Worm (Caenorhabditis elegans) whole organism, young adult: ENCODE data around the gene slc-36.5.
"Not testable (repeated sequence)": the region's sequence is repeated elsewhere in the genome, so short reads cannot be mapped to it uniquely, and the experiment has no call there.

ENCODE experiments used
- B0261.1 ChIP-seq: sonication (generic microtip); optimal IDR thresholded peaks from 2 replicates; lab custom pipeline; 2016; ENCODE audit warnings: mild to moderate bottlenecking, missing genetic modification characterization, moderate library complexity, missing compliant biosample characterization
- F33H1.4 ChIP-seq: fragments of 200-800 bp; sonication (Bioruptor generic); IDR thresholded peaks from 2 replicates; pipeline ENCODE4 v1.3.6; 2022; ENCODE audit warnings: missing genetic modification reagents, missing genetic modification characterization, missing compliant biosample characterization
- F52B5.7 ChIP-seq: sonication (generic microtip); optimal IDR thresholded peaks from 2 replicates; lab custom pipeline; 2016; ENCODE audit warnings: mild to moderate bottlenecking, missing genetic modification characterization, missing compliant biosample characterization
- F57A8.1 ChIP-seq: fragments of 200-800 bp; sonication (Bioruptor generic); optimal IDR thresholded peaks from 2 replicates; lab custom pipeline; 2018; ENCODE audit warnings: mild to moderate bottlenecking, missing genetic modification characterization, moderate library complexity, missing compliant biosample characterization
- F57C9.4 ChIP-seq: sonication (generic microtip); optimal IDR thresholded peaks from 2 replicates; lab custom pipeline; 2017; ENCODE audit warnings: mild to moderate bottlenecking, missing genetic modification characterization, missing compliant biosample characterization
- akir-1 ChIP-seq: fragments of 200-800 bp; sonication (Bioruptor generic); optimal IDR thresholded peaks from 2 replicates; lab custom pipeline; 2018; ENCODE audit warnings: mild to moderate bottlenecking, missing genetic modification characterization, moderate library complexity, missing compliant biosample characterization
- ama-1 ChIP-seq, 3 experiments: fragments of 150-350 bp in 1 of 3; sonication (generic microtip) in 2 of 3; optimal IDR thresholded peaks; 2 replicates each; lab custom pipeline; 2014 to 2018; ENCODE audit warnings: missing biosample characterization in 2 of 3, missing genetic modification characterization in 2 of 3, missing genetic modification reagents in 2 of 3
- ccch-3 ChIP-seq: fragments of 200-800 bp; sonication (Bioruptor generic); optimal IDR thresholded peaks from 2 replicates; lab custom pipeline; 2018; ENCODE audit warnings: mild to moderate bottlenecking, missing genetic modification characterization, missing compliant biosample characterization
- ceh-27 ChIP-seq: fragments of 200-800 bp; sonication (Bioruptor generic); optimal IDR thresholded peaks from 2 replicates; lab custom pipeline; 2018; ENCODE audit warnings: mild to moderate bottlenecking, missing genetic modification characterization, moderate library complexity, missing compliant biosample characterization
- ceh-91 ChIP-seq: fragments of 200-800 bp; sonication (Bioruptor generic); IDR thresholded peaks from 2 replicates; pipeline ENCODE4 v1.3.6; 2022; ENCODE audit warnings: missing genetic modification reagents, missing genetic modification characterization, missing compliant biosample characterization
- die-1 ChIP-seq: sonication (generic microtip); optimal IDR thresholded peaks from 2 replicates; lab custom pipeline; 2016; ENCODE audit warnings: missing genotype, mild to moderate bottlenecking, missing genetic modification characterization, missing compliant biosample characterization
- dpff-1 ChIP-seq: sonication (generic microtip); optimal IDR thresholded peaks from 2 replicates; lab custom pipeline; 2017; ENCODE audit warnings: mild to moderate bottlenecking, missing genetic modification characterization, missing compliant biosample characterization
- dpl-1 ChIP-seq: fragments of 150-350 bp; optimal IDR thresholded peaks from 2 replicates; lab custom pipeline; 2014; ENCODE audit warnings: missing biosample characterization, missing genetic modification reagents, missing genetic modification characterization
- fkh-3 ChIP-seq: sonication (generic microtip); optimal IDR thresholded peaks from 2 replicates; lab custom pipeline; 2016; ENCODE audit warnings: mild to moderate bottlenecking, missing genetic modification characterization, missing compliant biosample characterization
- him-1 ChIP-seq: sonication (generic microtip); optimal IDR thresholded peaks from 2 replicates; lab custom pipeline; 2016; ENCODE audit warnings: missing genotype, missing genetic modification reagents, missing genetic modification characterization, missing compliant biosample characterization
- hmg-1.2 ChIP-seq: fragments of 200-800 bp; sonication (Bioruptor generic); IDR thresholded peaks from 2 replicates; pipeline ENCODE4 v1.3.6; 2022; ENCODE audit warnings: missing genetic modification reagents, missing genetic modification characterization, missing compliant biosample characterization
- hmg-20 ChIP-seq: fragments of 200-800 bp; sonication (Bioruptor generic); IDR thresholded peaks from 2 replicates; pipeline ENCODE4 v1.3.6; 2022; ENCODE audit warnings: missing genetic modification reagents, missing genetic modification characterization, missing compliant biosample characterization
- let-607 ChIP-seq, 2 experiments: fragments of 200-800 bp in 1 of 2; sonication (Bioruptor generic) in 1 of 2; sonication (generic microtip) in 1 of 2; optimal IDR thresholded peaks; 2 replicates each; lab custom pipeline; 2016 to 2018; ENCODE audit warnings: mild to moderate bottlenecking in 2 of 2, missing compliant biosample characterization in 2 of 2, missing genetic modification characterization in 2 of 2, moderate library complexity in 2 of 2, missing genotype in 1 of 2
- lin-40 ChIP-seq: sonication (generic microtip); optimal IDR thresholded peaks from 2 replicates; lab custom pipeline; 2016; ENCODE audit warnings: missing genetic modification characterization, mild to moderate bottlenecking, missing compliant biosample characterization, missing genotype, missing genetic modification reagents
- lin-54 ChIP-seq: fragments of 200-800 bp; sonication (Bioruptor generic); optimal IDR thresholded peaks from 2 replicates; lab custom pipeline; 2018; ENCODE audit warnings: mild to moderate bottlenecking, missing genetic modification characterization, missing compliant biosample characterization
- lir-1 ChIP-seq: fragments of 200-800 bp; sonication (Bioruptor generic); conservative IDR thresholded peaks from 2 replicates; pipeline ENCODE4 v1.3.6; 2022; ENCODE audit warnings: missing genetic modification reagents, missing genetic modification characterization, missing compliant biosample characterization
- lsl-1 ChIP-seq: fragments of 200-800 bp; sonication (Bioruptor generic); optimal IDR thresholded peaks from 2 replicates; lab custom pipeline; 2018; ENCODE audit warnings: mild to moderate bottlenecking, missing genetic modification characterization, moderate library complexity, missing compliant biosample characterization
- madf-10 ChIP-seq: sonication (generic microtip); optimal IDR thresholded peaks from 2 replicates; lab custom pipeline; 2016; ENCODE audit warnings: mild to moderate bottlenecking, missing genetic modification characterization, missing compliant biosample characterization
- madf-3 ChIP-seq: fragments of 200-800 bp; sonication (Bioruptor generic); IDR thresholded peaks from 2 replicates; pipeline ENCODE4 v1.3.6; 2022; ENCODE audit warnings: missing genetic modification reagents, missing genetic modification characterization, missing compliant biosample characterization
- mes-4 ChIP-seq: sonication (generic microtip); optimal IDR thresholded peaks from 2 replicates; lab custom pipeline; 2016; ENCODE audit warnings: missing genotype, missing genetic modification characterization, missing compliant biosample characterization
- mxl-1 ChIP-seq: sonication (generic microtip); optimal IDR thresholded peaks from 2 replicates; lab custom pipeline; 2016; ENCODE audit warnings: missing genetic modification characterization, missing compliant biosample characterization
- nfya-1 ChIP-seq: sonication (generic microtip); optimal IDR thresholded peaks from 2 replicates; lab custom pipeline; 2017; ENCODE audit warnings: antibody characterized with exemption, missing compliant biosample characterization, missing genetic modification characterization, borderline replicate concordance; ENCODE audit not compliant: insufficient read depth
- repo-1 ChIP-seq: sonication (generic microtip); optimal IDR thresholded peaks from 2 replicates; lab custom pipeline; 2017; ENCODE audit warnings: mild to moderate bottlenecking, missing genetic modification characterization, missing compliant biosample characterization
- rpc-1 ChIP-seq, 2 experiments: fragments of 150-350 bp in 1 of 2; sonication (generic microtip) in 1 of 2; optimal IDR thresholded peaks; 2 replicates each; lab custom pipeline; 2014 to 2018; ENCODE audit warnings: missing biosample characterization in 1 of 2, missing genetic modification characterization in 1 of 2, missing genetic modification reagents in 1 of 2, missing genotype in 1 of 2
- sea-2 ChIP-seq: fragments of 200-800 bp; sonication (Bioruptor generic); IDR thresholded peaks from 2 replicates; pipeline ENCODE4 v1.3.6; 2022; ENCODE audit warnings: missing genetic modification characterization, missing compliant biosample characterization
- somi-1 ChIP-seq: fragments of 200-800 bp; sonication (Bioruptor generic); optimal IDR thresholded peaks from 2 replicates; lab custom pipeline; 2018; ENCODE audit warnings: mild to moderate bottlenecking, missing genetic modification characterization, missing compliant biosample characterization

Gene slc-36.5

ce11 chrII:6913309-6913708 is 36.5 kb upstream of the slc-36.5 start, which contains the start of gene cyn-10 (continued):
- peak; percentile 11 for TF ChIP-seq madf-10 (tag; lab: Kevin White, UChicago)
- TF ChIP-seq ceh-27 = peak; percentile 85
- TF ChIP-seq B0261.1 (tag; lab: Kevin White, UChicago) = no peak
- peak; percentile 83 for TF ChIP-seq lir-1 (GFP tag; lab: Robert Waterston, UW)
- TF ChIP-seq die-1 (tag; lab: Kevin White, UChicago) = no peak
- TF ChIP-seq hmg-20 (GFP tag; lab: Robert Waterston, UW) = peak; percentile 79; the same call in 1 of the 2 replicates
- peak; percentile 69 for TF ChIP-seq ccch-3 (GFP tag; lab: Kevin White, UChicago)
- peak; percentile 20 for TF ChIP-seq akir-1 (GFP tag; lab: Kevin White, UChicago)
- TF ChIP-seq lsl-1 (GFP tag; lab: Kevin White, UChicago) = peak; percentile 38

- TF ChIP-seq dpff-1 (tag; lab: Kevin White, UChicago) (no peak), nfya-1 (tag; lab: Kevin White, UChicago) (no peak), ceh-91 (no peak), rpc-1 (optimal IDR thresholded peaks at IDR 0.05; lab: Kevin White, UChicago) (no peak), rpc-1 (tag; optimal IDR thresholded peaks at IDR 0.05; lab: Kevin White, UChicago) (no peak), somi-1 (GFP tag; lab: Kevin White, UChicago) (peak; percentile 46)
Measured at ce11 chrII:6909568-6910122, 32.8 kb upstream of the slc-36.5 start, which contains the start of gene asm-1. TSS of gene asm-1 (plus strand) at chrII:6910072.

- TF ChIP-seq hmg-1.2 (peak; percentile 42; the same call in 1 of the 2 replicates), F57C9.4 (tag; lab: Kevin White, UChicago) (no peak)
- TF ChIP-seq, all 124 proteins: peak for 1
Measured at ce11 chrII:6908689-6909088, 31.8 kb upstream of the slc-36.5 start.

- not testable (repeated sequence) for TF ChIP-seq sea-2 (GFP tag; lab: Robert Waterston, UW); repo-1; F52B5.7 (tag; lab: Kevin White, UChicago)
Measured at ce11 chrII:6907657-6908056, 30.8 kb upstream of the slc-36.5 start, which contains the start of gene B0252.3. TSS of gene B0252.3 (minus strand) at chrII:6907757.

- TF ChIP-seq lin-54 (no peak), F57A8.1 (GFP tag; lab: Kevin White, UChicago) (no peak), ceh-91 (no peak), F33H1.4 (no peak), him-1 (no peak), fkh-3 (tag; lab: Kevin White, UChicago) (no peak)
Measured at ce11 chrII:6901795-6902194, 24.9 kb upstream of the slc-36.5 start, which contains the start of gene psmd-9. TSS of gene psmd-9 (plus strand) at chrII:6902095.

- TF ChIP-seq let-607 (tag; optimal IDR thresholded peaks at IDR 0.05; lab: Kevin White, UChicago) (no peak), dpl-1 (no peak), ama-1 (optimal IDR thresholded peaks at IDR 0.05; lab: Kevin White, UChicago) (no peak), ama-1 (GFP tag; optimal IDR thresholded peaks at IDR 0.05; lab: Kevin White, UChicago) (no peak), nfya-1 (tag; lab: Kevin White, UChicago) (no peak), lin-40 (tag; lab: Kevin White, UChicago) (no peak), mes-4 (tag; lab: Kevin White, UChicago) (no peak), madf-3 (GFP tag; lab: Robert Waterston, UW) (no peak), ccch-3 (GFP tag; lab: Kevin White, UChicago) (no peak), mxl-1 (tag; lab: Kevin White, UChicago) (no peak)
Measured at ce11 chrII:6900708-6901107, 23.9 kb upstream of the slc-36.5 start.
